Worm (Caenorhabditis elegans) whole organism, early embryonic: Measurements from ENCODE around the gene T07F10.5.

Experiments
- B0310.2 ChIP-seq: sonication (generic microtip); optimal IDR thresholded peaks from 2 replicates; lab custom pipeline; 2016; ENCODE audit warnings: mild to moderate bottlenecking, missing genetic modification characterization, missing compliant biosample characterization
- F13C5.2 ChIP-seq: sonication (generic microtip); optimal IDR thresholded peaks from 2 replicates; lab custom pipeline; 2017; ENCODE audit warnings: mild to moderate bottlenecking, missing genetic modification characterization, inconsistent platforms, missing compliant biosample characterization
- aly-1 ChIP-seq: sonication (generic microtip); optimal IDR thresholded peaks from 2 replicates; lab custom pipeline; 2016; ENCODE audit warnings: missing genetic modification characterization, missing compliant biosample characterization
- ama-1 ChIP-seq: fragments of 150-350 bp; optimal IDR thresholded peaks from 2 replicates; lab custom pipeline; 2014
- ceh-13 ChIP-seq: fragments of 200-800 bp; sonication (Bioruptor generic); optimal IDR thresholded peaks from 2 replicates; lab custom pipeline; 2018; ENCODE audit warnings: mild to moderate bottlenecking, missing genetic modification characterization, missing compliant biosample characterization
- ceh-36 ChIP-seq: sonication (generic microtip); optimal IDR thresholded peaks from 2 replicates; lab custom pipeline; 2016; ENCODE audit warnings: missing genetic modification characterization, inconsistent platforms, missing compliant biosample characterization
- ets-7 ChIP-seq: sonication (generic microtip); optimal IDR thresholded peaks from 2 replicates; lab custom pipeline; 2016; ENCODE audit warnings: missing genotype, missing genetic modification characterization, missing compliant biosample characterization
- flt-1 ChIP-seq: fragments of 200-800 bp; sonication (Bioruptor generic); IDR thresholded peaks from 2 replicates; pipeline ENCODE4 v1.3.6; 2022; ENCODE audit warnings: missing genetic modification characterization, missing compliant biosample characterization
- hmbx-1 ChIP-seq: sonication (generic microtip); optimal IDR thresholded peaks from 2 replicates; lab custom pipeline; 2016; ENCODE audit warnings: mild to moderate bottlenecking, missing genetic modification characterization, missing compliant biosample characterization
- hmg-4 ChIP-seq: fragments of 200-800 bp; sonication (Bioruptor generic); optimal IDR thresholded peaks from 2 replicates; lab custom pipeline; 2018; ENCODE audit warnings: mild to moderate bottlenecking, missing genetic modification characterization, missing compliant biosample characterization
- hnd-1 ChIP-seq: sonication (generic microtip); optimal IDR thresholded peaks from 2 replicates; lab custom pipeline; 2016; ENCODE audit warnings: missing genetic modification characterization, missing compliant biosample characterization
- pes-1 ChIP-seq: fragments of 200-800 bp; sonication (Bioruptor generic); IDR thresholded peaks from 2 replicates; pipeline ENCODE4 v1.3.6; 2022; ENCODE audit warnings: missing genetic modification reagents, missing genetic modification characterization, missing compliant biosample characterization
- scrt-1 ChIP-seq: fragments of 200-800 bp; sonication (Bioruptor generic); IDR thresholded peaks from 2 replicates; pipeline ENCODE4 v1.3.6; 2022; ENCODE audit warnings: missing genetic modification characterization, missing compliant biosample characterization
- sea-1 ChIP-seq: fragments of 200-800 bp; sonication (Bioruptor generic); conservative IDR thresholded peaks from 2 replicates; pipeline ENCODE4 v1.3.6; 2022; ENCODE audit warnings: missing genetic modification characterization, missing compliant biosample characterization
- tbx-11 ChIP-seq: fragments of 200-800 bp; sonication (Bioruptor generic); IDR thresholded peaks from 2 replicates; pipeline ENCODE4 v1.3.6; 2022; ENCODE audit warnings: missing genetic modification characterization, missing compliant biosample characterization
- tbx-37 ChIP-seq: fragments of 200-800 bp; sonication (Bioruptor generic); conservative IDR thresholded peaks from 2 replicates; pipeline ENCODE4 v1.3.6; 2022; ENCODE audit warnings: missing genetic modification reagents, missing genetic modification characterization, missing compliant biosample characterization
- tra-4 ChIP-seq: sonication (generic microtip); optimal IDR thresholded peaks from 2 replicates; lab custom pipeline; 2017; ENCODE audit warnings: missing genetic modification characterization, missing compliant biosample characterization

Gene T07F10.5

DNA sequence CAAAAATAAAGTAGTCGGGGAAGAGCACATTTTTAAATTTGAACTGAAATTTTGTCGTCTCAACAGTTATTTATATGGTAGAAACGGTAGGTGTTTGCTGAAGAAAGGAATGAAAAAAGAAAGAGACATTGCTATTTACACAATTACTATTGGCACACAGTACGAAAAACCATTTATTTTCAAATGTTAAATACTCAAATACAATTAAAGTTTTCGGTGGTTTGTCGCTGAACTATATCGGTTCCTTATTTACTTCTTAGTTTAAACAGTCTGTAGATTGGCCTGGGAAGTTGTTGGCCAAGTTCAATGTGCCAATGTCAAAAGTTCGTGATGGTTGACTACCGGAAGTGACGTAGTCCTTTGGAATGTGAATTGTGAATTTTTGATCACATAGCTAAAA is 38.3 kb downstream of the T07F10.5 start, which contains the start of gene ttr-27:
Gene ttr-27 (minus strand): TSS at position 45 of the 400 bp plus-strand sequence.
- TF ChIP-seq F13C5.2 (tag; lab: Kevin White, UChicago) (no peak), pes-1 (GFP tag; lab: Robert Waterston, UW) (no peak), B0310.2 (no peak), hmbx-1 (tag; lab: Kevin White, UChicago) (no peak), tbx-37 (no peak), aly-1 (no peak), ets-7 (tag; lab: Kevin White, UChicago) (no peak), ceh-13 (GFP tag; lab: Kevin White, UChicago) (no peak), flt-1 (no peak), hnd-1 (tag; lab: Kevin White, UChicago) (no peak), tbx-11 (no peak)

DNA sequence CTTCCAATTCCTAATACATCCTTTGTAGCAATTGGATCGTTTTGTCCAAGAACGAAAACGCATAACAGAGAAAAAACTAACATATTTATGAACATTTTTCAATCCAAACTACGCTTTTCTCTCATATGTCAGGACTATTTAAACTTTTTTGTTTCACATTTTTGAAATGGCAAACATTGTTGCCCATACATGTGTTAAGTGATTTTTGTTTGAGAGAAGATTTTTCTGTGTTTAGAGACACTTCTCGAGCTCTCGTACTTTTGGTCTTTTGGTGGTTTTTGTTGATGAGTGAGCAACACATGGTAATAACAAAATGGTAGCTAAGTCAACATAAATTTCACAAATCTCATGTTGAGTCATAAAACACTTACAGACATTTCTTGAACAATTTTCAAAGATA is 39.4 kb downstream of the T07F10.5 start, which contains the start of gene ttr-28:
Gene ttr-28 (minus strand): TSS at position 101 of the 400 bp plus-strand sequence.
- no peak for TF ChIP-seq hmbx-1 (tag; lab: Kevin White, UChicago)
- no peak for TF ChIP-seq pes-1 (GFP tag; lab: Robert Waterston, UW)
- no peak for TF ChIP-seq tbx-37
- TF ChIP-seq tra-4 (tag; lab: Kevin White, UChicago): no peak
- TF ChIP-seq ama-1: no peak
- no peak for TF ChIP-seq scrt-1 (GFP tag; lab: Robert Waterston, UW)
- no peak for TF ChIP-seq F13C5.2 (tag; lab: Kevin White, UChicago)
- TF ChIP-seq ceh-36: no peak

DNA sequence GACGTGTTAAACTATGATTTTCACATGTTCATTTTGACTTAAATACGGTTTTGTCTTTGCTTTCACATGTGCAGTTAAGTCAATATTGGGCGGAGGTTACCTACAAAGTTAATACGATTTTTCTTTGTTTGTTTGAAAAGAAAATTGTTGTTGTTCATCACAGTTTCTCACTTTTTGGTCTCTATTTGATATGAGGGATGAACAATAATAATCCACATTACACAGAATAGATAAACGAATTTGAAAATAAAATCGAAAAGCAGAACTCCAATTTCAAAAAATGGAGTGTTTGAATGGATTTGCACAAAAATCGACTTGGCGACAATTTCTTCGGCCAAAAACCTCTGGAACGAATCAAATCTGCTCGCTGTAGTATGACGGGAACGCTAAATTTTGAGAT is 41.0 kb downstream of the T07F10.5 start, which contains the start of gene ttr-29:
Gene ttr-29 (minus strand): TSS at position 101 of the 400 bp plus-strand sequence.
- no peak for TF ChIP-seq pes-1 (GFP tag; lab: Robert Waterston, UW)
- TF ChIP-seq B0310.2: no peak
- no peak for TF ChIP-seq scrt-1 (GFP tag; lab: Robert Waterston, UW)
- no peak for TF ChIP-seq flt-1
- no peak for TF ChIP-seq ama-1
- TF ChIP-seq sea-1 (GFP tag; lab: Robert Waterston, UW): no peak
- no peak for TF ChIP-seq ceh-36
- TF ChIP-seq hmg-4 (GFP tag; lab: Kevin White, UChicago): no peak
- TF ChIP-seq F13C5.2 (tag; lab: Kevin White, UChicago): no peak
- no peak for TF ChIP-seq tbx-37
- TF ChIP-seq tra-4 (tag; lab: Kevin White, UChicago): no peak
- no peak for TF ChIP-seq ets-7 (tag; lab: Kevin White, UChicago)
- no peak for TF ChIP-seq tbx-11
- no peak for TF ChIP-seq aly-1

DNA sequence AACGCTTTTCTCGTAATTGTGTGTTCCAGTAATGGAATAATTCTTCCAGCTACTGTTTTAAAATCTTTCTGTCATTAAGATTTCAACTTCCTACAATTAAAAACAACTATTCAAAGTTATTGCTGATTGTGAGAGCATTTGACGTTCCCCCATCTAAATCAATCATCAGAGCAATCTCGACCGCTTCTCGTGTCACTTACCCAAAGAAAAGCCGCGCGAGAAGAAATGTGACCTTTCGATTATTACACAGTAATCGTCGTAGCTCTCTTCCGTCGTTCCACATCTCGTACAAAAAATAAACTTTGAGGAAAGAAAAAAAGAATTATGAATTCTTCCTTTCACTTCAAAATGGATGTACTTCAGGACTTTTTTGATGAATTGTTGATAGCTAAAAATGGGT is 41.7 kb downstream of the T07F10.5 start:
- TF ChIP-seq F13C5.2 (tag; lab: Kevin White, UChicago) (no peak), scrt-1 (GFP tag; lab: Robert Waterston, UW) (no peak), tra-4 (tag; lab: Kevin White, UChicago) (no peak), aly-1 (no peak), sea-1 (GFP tag; lab: Robert Waterston, UW) (no peak), hmg-4 (GFP tag; lab: Kevin White, UChicago) (no peak), B0310.2 (no peak), ceh-36 (no peak), ceh-13 (GFP tag; lab: Kevin White, UChicago) (no peak), pes-1 (GFP tag; lab: Robert Waterston, UW) (no peak), ets-7 (tag; lab: Kevin White, UChicago) (no peak), hnd-1 (tag; lab: Kevin White, UChicago) (no peak)

DNA sequence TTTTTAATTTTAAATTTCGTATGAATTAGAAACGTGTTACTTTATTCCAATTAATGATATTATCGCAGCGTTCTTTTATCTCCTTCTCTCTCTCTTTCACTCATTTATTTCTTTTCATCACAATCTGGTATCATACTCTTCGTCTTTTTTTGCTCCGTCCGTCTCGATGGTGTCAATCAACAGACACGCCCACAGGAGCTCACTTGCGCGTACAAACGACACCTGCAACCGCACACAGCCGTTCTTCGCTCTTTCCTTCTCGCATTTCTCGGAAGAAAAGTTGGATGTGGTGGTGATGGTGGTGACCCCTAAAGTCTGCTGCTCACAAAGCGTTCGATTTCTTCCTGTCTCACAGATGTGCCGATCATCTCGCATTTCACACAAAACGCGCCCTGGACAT is 42.9 kb downstream of the T07F10.5 start:
- TF ChIP-seq pes-1 (GFP tag; lab: Robert Waterston, UW) (no peak), hmg-4 (GFP tag; lab: Kevin White, UChicago) (peak; percentile 8)

DNA sequence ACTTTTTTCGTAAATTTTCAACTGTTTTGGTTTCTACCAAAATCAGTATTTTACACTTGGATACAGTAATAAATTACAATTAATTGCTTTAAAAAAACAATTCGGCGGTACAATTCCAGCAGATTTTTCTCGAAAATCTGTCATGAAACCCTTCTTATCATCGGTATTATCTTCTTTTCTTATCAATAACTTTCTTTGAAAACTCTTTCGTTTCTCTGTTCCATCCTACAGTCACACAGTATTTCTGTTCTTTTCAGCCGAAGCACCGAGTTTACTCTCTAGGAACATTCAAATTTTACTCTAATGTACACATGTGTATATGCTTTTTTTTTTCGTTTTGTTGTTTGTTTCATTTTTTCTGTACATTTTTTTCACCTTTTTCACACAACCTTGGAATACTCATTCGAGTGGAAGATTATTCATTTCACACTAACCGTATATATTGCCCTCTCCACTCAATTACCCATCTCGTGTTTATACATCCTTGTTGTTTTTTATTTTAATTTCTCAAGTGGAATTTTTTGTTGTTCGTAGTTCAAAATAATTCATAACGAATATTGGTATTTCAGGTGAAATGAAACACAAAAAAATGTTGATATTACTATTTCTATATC is 43.9 kb downstream of the T07F10.5 start, which contains the start of gene nid-1:
Gene nid-1 (plus strand): TSS at position 564 of the 614 bp plus-strand sequence.
- TF ChIP-seq ama-1 (no peak), F13C5.2 (tag; lab: Kevin White, UChicago) (no peak), hmbx-1 (tag; lab: Kevin White, UChicago) (no peak), tbx-37 (no peak), pes-1 (GFP tag; lab: Robert Waterston, UW) (no peak), ets-7 (tag; lab: Kevin White, UChicago) (no peak)
